Worm (Caenorhabditis elegans) whole organism, mixed stage, embryonic: ENCODE data around the gene Y97E10AR.3.
A peak's percentile ranks its signal among the peaks of the same experiment; 100 is the strongest.

Experiments
- M03D4.4 ChIP-seq: sonication (generic microtip); optimal IDR thresholded peaks from 2 replicates; lab custom pipeline; 2017; ENCODE audit warnings: mild to moderate bottlenecking, missing genetic modification characterization, missing compliant biosample characterization
- bed-3 ChIP-seq: fragments of 200-800 bp; sonication (Bioruptor generic); optimal IDR thresholded peaks from 3 replicates; lab custom pipeline; 2018; ENCODE audit warnings: mild to moderate bottlenecking, missing genetic modification characterization, moderate library complexity, missing compliant biosample characterization
- blmp-1 ChIP-seq: fragments of 150-350 bp; optimal IDR thresholded peaks from 2 replicates; lab custom pipeline; 2014; ENCODE audit warnings: missing biosample characterization, missing genetic modification characterization
- ceh-39 ChIP-seq: fragments of 150-350 bp; optimal IDR thresholded peaks from 2 replicates; lab custom pipeline; 2014; ENCODE audit warnings: missing biosample characterization, missing genetic modification characterization
- ceh-43 ChIP-seq: fragments of 200-800 bp; sonication (Bioruptor generic); optimal IDR thresholded peaks from 2 replicates; lab custom pipeline; 2018; ENCODE audit warnings: mild to moderate bottlenecking, missing genetic modification characterization, moderate library complexity, missing compliant biosample characterization
- ceh-83 ChIP-seq: fragments of 200-800 bp; sonication (Bioruptor generic); optimal IDR thresholded peaks from 2 replicates; lab custom pipeline; 2018; ENCODE audit warnings: mild to moderate bottlenecking, missing genetic modification characterization, missing compliant biosample characterization
- ces-1 ChIP-seq: fragments of 150-350 bp; optimal IDR thresholded peaks from 2 replicates; lab custom pipeline; 2014; ENCODE audit warnings: missing biosample characterization, missing genetic modification reagents, missing genetic modification characterization
- cnd-1 ChIP-seq: fragments of 200-800 bp; sonication (Bioruptor generic); optimal IDR thresholded peaks from 2 replicates; lab custom pipeline; 2018; ENCODE audit warnings: mild to moderate bottlenecking, missing genetic modification characterization, missing compliant biosample characterization
- drap-1 ChIP-seq: fragments of 200-800 bp; sonication (Bioruptor generic); optimal IDR thresholded peaks from 3 replicates; lab custom pipeline; 2018; ENCODE audit warnings: mild to moderate bottlenecking, missing genetic modification characterization, missing compliant biosample characterization
- elt-1 ChIP-seq: sonication (generic microtip); optimal IDR thresholded peaks from 2 replicates; lab custom pipeline; 2017; ENCODE audit warnings: missing genetic modification characterization, mild to moderate bottlenecking, missing compliant biosample characterization, antibody characterized with exemption, moderate library complexity, borderline replicate concordance; ENCODE audit not compliant: insufficient read depth
- elt-3 ChIP-seq: fragments of 150-350 bp; optimal IDR thresholded peaks from 2 replicates; lab custom pipeline; 2014; ENCODE audit warnings: missing biosample characterization, missing genetic modification characterization
- flh-1 ChIP-seq: fragments of 200-800 bp; sonication (Bioruptor generic); optimal IDR thresholded peaks from 2 replicates; lab custom pipeline; 2018; ENCODE audit warnings: mild to moderate bottlenecking, missing genetic modification characterization, moderate library complexity, missing compliant biosample characterization
- lin-13 ChIP-seq: fragments of 150-350 bp; optimal IDR thresholded peaks from 2 replicates; lab custom pipeline; 2014; ENCODE audit warnings: missing biosample characterization, missing genetic modification characterization
- mab-5 ChIP-seq: fragments of 150-350 bp; optimal IDR thresholded peaks from 2 replicates; lab custom pipeline; 2014; ENCODE audit warnings: missing biosample characterization, missing genetic modification characterization
- mep-1 ChIP-seq: fragments of 150-350 bp; optimal IDR thresholded peaks from 2 replicates; lab custom pipeline; 2017; ENCODE audit warnings: missing biosample characterization, missing genetic modification reagents, missing genetic modification characterization, inconsistent platforms
- mls-2 ChIP-seq: sonication (generic microtip); optimal IDR thresholded peaks from 2 replicates; lab custom pipeline; 2016; ENCODE audit warnings: mild to moderate bottlenecking, missing genetic modification characterization, moderate library complexity, missing compliant biosample characterization
- nhr-12 ChIP-seq: fragments of 150-350 bp; optimal IDR thresholded peaks from 2 replicates; lab custom pipeline; 2014; ENCODE audit warnings: missing biosample characterization, missing genetic modification characterization
- nhr-237 ChIP-seq: fragments of 150-350 bp; optimal IDR thresholded peaks from 2 replicates; lab custom pipeline; 2014; ENCODE audit warnings: missing biosample characterization, missing genetic modification characterization
- nhr-28 ChIP-seq: fragments of 150-350 bp; optimal IDR thresholded peaks from 2 replicates; lab custom pipeline; 2014; ENCODE audit warnings: missing biosample characterization, missing genetic modification characterization
- nhr-76 ChIP-seq: sonication (generic microtip); optimal IDR thresholded peaks from 2 replicates; lab custom pipeline; 2017; ENCODE audit warnings: missing biosample characterization, missing genetic modification characterization
- pha-4 ChIP-seq: fragments of 150-350 bp; optimal IDR thresholded peaks from 2 replicates; lab custom pipeline; 2018; ENCODE audit warnings: missing biosample characterization, missing genetic modification reagents, missing genetic modification characterization
- snpc-4 ChIP-seq: fragments of 150-350 bp; optimal IDR thresholded peaks from 2 replicates; lab custom pipeline; 2014; ENCODE audit warnings: missing biosample characterization, missing genetic modification characterization
- sptf-1 ChIP-seq: sonication (generic microtip); optimal IDR thresholded peaks from 2 replicates; lab custom pipeline; 2017; ENCODE audit warnings: mild to moderate bottlenecking, missing genetic modification characterization, moderate library complexity, missing compliant biosample characterization
- tbx-8 ChIP-seq: fragments of 200-800 bp; sonication (Bioruptor generic); optimal IDR thresholded peaks from 2 replicates; lab custom pipeline; 2018; ENCODE audit warnings: mild to moderate bottlenecking, missing genetic modification characterization, moderate library complexity, missing compliant biosample characterization
- unc-120 ChIP-seq: sonication (generic microtip); optimal IDR thresholded peaks from 2 replicates; lab custom pipeline; 2017; ENCODE audit warnings: missing genetic modification characterization, missing compliant biosample characterization; ENCODE audit not compliant: poor library complexity, severe bottlenecking
- unc-39 ChIP-seq: fragments of 150-350 bp; optimal IDR thresholded peaks from 2 replicates; lab custom pipeline; 2014; ENCODE audit warnings: missing biosample characterization, missing genetic modification characterization
- unc-62 ChIP-seq: fragments of 150-350 bp; optimal IDR thresholded peaks from 2 replicates; lab custom pipeline; 2014; ENCODE audit warnings: missing biosample characterization, missing genetic modification reagents, missing genetic modification characterization
- zip-8 ChIP-seq: fragments of 150-350 bp; optimal IDR thresholded peaks from 2 replicates; lab custom pipeline; 2014; ENCODE audit warnings: missing biosample characterization, missing genetic modification characterization
- ztf-11 ChIP-seq: fragments of 150-350 bp; optimal IDR thresholded peaks from 2 replicates; lab custom pipeline; 2014; ENCODE audit warnings: missing biosample characterization, missing genetic modification characterization

Y97E10AR.3 gene

DNA sequence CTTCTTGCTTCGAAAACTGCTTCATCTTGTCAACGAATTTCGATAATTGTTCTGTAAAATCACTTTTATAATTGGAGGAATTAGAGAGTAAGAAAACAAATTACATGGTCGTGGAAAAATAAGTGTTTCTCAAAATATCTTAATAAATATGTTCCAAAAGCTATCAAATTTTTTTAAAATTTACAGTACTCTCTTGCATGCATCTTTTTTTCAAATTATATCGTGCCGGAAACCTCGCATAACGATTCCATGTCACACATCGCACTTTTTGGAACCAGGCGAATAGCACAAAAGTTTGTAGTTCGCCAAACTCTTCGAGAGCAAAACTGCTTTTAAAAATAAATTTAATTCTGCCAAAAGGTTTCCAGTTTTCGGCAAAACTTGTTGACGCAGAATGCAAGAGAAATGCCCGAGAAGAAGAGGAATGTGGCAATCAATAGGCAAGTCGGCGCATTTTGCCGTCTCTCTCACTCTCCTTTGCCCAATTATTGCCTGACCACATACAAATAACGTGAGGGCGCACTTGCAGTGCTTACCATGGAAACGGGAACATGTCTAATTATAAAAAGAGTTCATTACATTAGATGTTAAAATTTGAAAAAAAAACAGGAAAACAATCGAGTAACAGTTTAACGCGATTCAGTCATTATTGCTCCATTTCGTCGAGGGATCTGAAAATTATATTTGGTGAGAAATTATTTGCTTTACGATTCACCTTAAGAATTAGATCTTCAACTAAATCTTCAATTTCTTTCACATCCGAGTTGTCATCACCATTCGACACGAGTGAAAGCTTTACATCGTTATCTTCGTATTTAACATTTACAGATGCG, at the start of gene Y97E10AR.3:
TSS of gene Y97E10AR.3 (minus strand) at position 51 of the 833 bp plus-strand sequence.
- TF ChIP-seq mls-2 (tag; lab: Kevin White, UChicago) (no peak), ces-1 (GFP tag; lab: Kevin White, UChicago) (peak; percentile 73)

DNA sequence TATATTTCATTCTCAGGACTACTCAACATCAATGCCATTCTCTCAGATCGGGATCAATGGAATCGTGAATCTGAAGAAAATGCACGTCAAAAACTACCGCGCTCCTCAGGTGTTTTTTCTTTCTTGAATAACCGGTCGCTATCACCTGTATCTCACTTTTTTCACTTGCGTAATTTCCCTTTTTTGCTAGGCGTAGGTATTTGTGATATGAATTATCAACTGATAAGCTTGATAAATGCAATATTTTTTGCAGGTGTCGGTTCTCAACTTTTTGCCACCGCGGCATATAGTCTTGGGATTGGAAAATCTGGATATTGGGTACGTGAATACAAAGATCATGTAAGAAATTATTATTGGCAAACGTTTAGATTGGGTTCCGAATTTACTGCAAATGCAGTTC, 47.9 kb upstream of the Y97E10AR.3 start:
- TF ChIP-seq drap-1, result no peak
- no peak for TF ChIP-seq nhr-237

DNA sequence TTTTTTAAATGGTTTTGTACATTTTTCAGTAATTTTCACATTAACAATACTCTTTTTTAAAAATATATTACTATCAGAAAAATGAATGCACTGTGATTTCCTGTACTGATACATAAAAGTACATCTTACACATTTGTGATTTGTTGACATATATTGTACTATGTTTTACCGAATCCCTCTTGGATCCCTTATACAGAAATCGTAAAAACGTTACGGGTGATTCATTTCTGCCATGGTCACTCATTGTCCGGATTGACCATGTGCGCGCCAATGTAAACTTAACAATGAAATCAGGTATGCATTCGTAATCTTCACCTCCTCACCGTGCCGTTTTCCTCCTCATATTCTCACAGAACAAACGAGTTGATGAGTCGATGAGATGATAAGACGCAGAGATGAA, 46.8 kb upstream of the Y97E10AR.3 start, which contains the start of gene ZC513.2:
TSS of gene ZC513.2 (plus strand) at position 301 of the 400 bp plus-strand sequence.
- TF ChIP-seq pha-4 (no peak), mab-5 (tag; lab: Kevin White, UChicago) (no peak), zip-8 (tag; lab: Kevin White, UChicago) (no peak), ceh-43 (GFP tag; lab: Kevin White, UChicago) (no peak), drap-1 (no peak)

DNA sequence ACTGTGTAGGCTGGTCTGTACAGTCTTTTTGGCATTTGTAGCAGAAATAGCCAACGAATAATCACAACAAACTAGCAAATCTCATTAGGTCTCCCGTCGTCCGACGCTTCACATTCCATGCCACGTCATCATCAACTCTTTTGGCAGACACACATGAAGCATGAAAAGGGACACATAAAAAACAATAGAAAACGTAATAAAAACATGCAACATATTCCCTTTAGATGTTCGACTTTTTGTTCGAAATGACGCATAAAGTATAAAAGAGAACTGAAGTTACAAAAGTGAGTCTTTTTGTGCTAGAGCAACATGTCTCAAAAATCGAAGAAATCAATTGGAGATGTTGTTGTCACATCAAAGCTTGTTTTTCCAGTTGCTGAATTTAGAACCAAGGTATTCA, 44.5 kb upstream of the Y97E10AR.3 start, which contains the start of gene sth-1:
TSS of gene sth-1 (plus strand) at position 301 of the 400 bp plus-strand sequence.
- TF ChIP-seq M03D4.4 (no peak), nhr-237 (no peak), nhr-28 (tag; lab: Kevin White, UChicago) (no peak), unc-39 (tag; lab: Kevin White, UChicago) (no peak), unc-120 (tag; lab: Kevin White, UChicago) (no peak), elt-3 (tag; lab: Kevin White, UChicago) (no peak), flh-1 (no peak), sptf-1 (tag; lab: Kevin White, UChicago) (no peak), ces-1 (GFP tag; lab: Kevin White, UChicago) (no peak), bed-3 (GFP tag; lab: Kevin White, UChicago) (no peak), drap-1 (no peak), ceh-39 (tag; lab: Kevin White, UChicago) (no peak), unc-62 (no peak), ceh-83 (no peak), mls-2 (tag; lab: Kevin White, UChicago) (no peak), lin-13 (tag; lab: Kevin White, UChicago) (no peak), blmp-1 (no peak), tbx-8 (no peak)
- TF ChIP-seq, all 35 proteins: peak for 0

DNA sequence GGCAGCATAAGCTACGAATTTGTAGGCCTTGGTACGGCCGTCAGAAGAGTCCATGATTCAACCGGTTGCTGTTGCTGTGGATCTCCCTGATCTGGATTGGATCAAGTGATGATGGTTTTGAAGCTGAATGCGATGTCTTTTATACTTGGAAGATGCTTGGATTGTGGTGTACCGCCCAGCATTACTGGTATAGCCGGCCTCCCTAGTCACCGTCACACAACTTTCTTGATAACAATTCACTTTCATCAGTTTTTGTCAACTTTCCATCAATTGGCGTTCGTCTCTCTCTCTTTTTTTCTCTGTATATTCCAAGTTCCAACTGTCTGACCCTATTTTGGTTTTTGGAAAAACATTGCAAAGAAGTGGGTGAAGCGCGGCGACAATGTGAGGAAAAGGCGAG, 43.5 kb upstream of the Y97E10AR.3 start, which contains the start of gene col-43:
TSS of gene col-43 (minus strand) at position 101 of the 400 bp plus-strand sequence.
- TF ChIP-seq mls-2 (tag; lab: Kevin White, UChicago), result no peak
- no peak for TF ChIP-seq unc-120 (tag; lab: Kevin White, UChicago)
- no peak for TF ChIP-seq unc-62
- no peak for TF ChIP-seq ztf-11 (tag; lab: Kevin White, UChicago)
- TF ChIP-seq nhr-12 (tag; lab: Kevin White, UChicago), result no peak
- no peak for TF ChIP-seq blmp-1
- no peak for TF ChIP-seq tbx-8
- TF ChIP-seq lin-13 (tag; lab: Kevin White, UChicago), result no peak
- TF ChIP-seq mep-1, result no peak
- TF ChIP-seq snpc-4 (tag; lab: Kevin White, UChicago), result no peak
- no peak for TF ChIP-seq nhr-76 (tag; lab: Kevin White, UChicago)
- no peak for TF ChIP-seq ceh-83
- no peak for TF ChIP-seq ces-1 (GFP tag; lab: Kevin White, UChicago)
- TF ChIP-seq flh-1, result no peak
- TF ChIP-seq drap-1, result no peak
- TF ChIP-seq ceh-39 (tag; lab: Kevin White, UChicago), result no peak
- no peak for TF ChIP-seq elt-1 (tag; lab: Kevin White, UChicago)
- no peak for TF ChIP-seq cnd-1 (tag; lab: Kevin White, UChicago)
- TF ChIP-seq sptf-1 (tag; lab: Kevin White, UChicago), result no peak
